Worm (Caenorhabditis elegans) whole organism, L2 larva: ENCODE results near the gene nhr-179.

ENCODE experiments used
- C34F6.9 ChIP-seq: fragments of 150-350 bp; optimal IDR thresholded peaks from 2 replicates; lab custom pipeline; 2014; ENCODE audit warnings: missing biosample characterization, missing genetic modification characterization
- ZK546.5 ChIP-seq: sonication (generic microtip); optimal IDR thresholded peaks from 2 replicates; lab custom pipeline; 2017; ENCODE audit warnings: missing biosample characterization, missing genetic modification characterization
- blmp-1 ChIP-seq: sonication (generic microtip); optimal IDR thresholded peaks from 2 replicates; lab custom pipeline; 2017; ENCODE audit warnings: missing genetic modification characterization, mild to moderate bottlenecking, missing compliant biosample characterization, antibody characterized with exemption, moderate library complexity; ENCODE audit not compliant: insufficient read depth
- nhr-11 ChIP-seq: fragments of 150-350 bp; optimal IDR thresholded peaks from 2 replicates; lab custom pipeline; 2014; ENCODE audit warnings: missing biosample characterization, missing genetic modification characterization
- nhr-12 ChIP-seq: fragments of 150-350 bp; optimal IDR thresholded peaks from 2 replicates; lab custom pipeline; 2014; ENCODE audit warnings: missing biosample characterization, missing genetic modification characterization
- nhr-129 ChIP-seq: fragments of 150-350 bp; optimal IDR thresholded peaks from 2 replicates; lab custom pipeline; 2014; ENCODE audit warnings: missing biosample characterization, missing genetic modification characterization
- nhr-23 ChIP-seq: fragments of 150-350 bp; optimal IDR thresholded peaks from 2 replicates; lab custom pipeline; 2014; ENCODE audit warnings: missing biosample characterization, missing genetic modification reagents, missing genetic modification characterization
- nhr-237 ChIP-seq: fragments of 150-350 bp; optimal IDR thresholded peaks from 2 replicates; lab custom pipeline; 2014; ENCODE audit warnings: missing biosample characterization, missing genetic modification characterization
- snpc-4 ChIP-seq: fragments of 150-350 bp; optimal IDR thresholded peaks from 2 replicates; lab custom pipeline; 2014; ENCODE audit warnings: missing biosample characterization, missing genetic modification characterization
- unc-62 ChIP-seq: fragments of 150-350 bp; optimal IDR thresholded peaks from 2 replicates; lab custom pipeline; 2014; ENCODE audit warnings: missing biosample characterization, missing genetic modification reagents, missing genetic modification characterization
- zag-1 ChIP-seq: fragments of 150-350 bp; optimal IDR thresholded peaks from 2 replicates; lab custom pipeline; 2014; ENCODE audit warnings: missing biosample characterization, missing genetic modification characterization

ce11 chrV:1572585-1572984, 46.1 kb downstream of the nhr-179 start:
- TF ChIP-seq ZK546.5 (tag; lab: Kevin White, UChicago) (no peak), nhr-12 (tag; lab: Kevin White, UChicago) (no peak), nhr-23 (tag; lab: Kevin White, UChicago) (no peak), nhr-11 (tag; lab: Kevin White, UChicago) (no peak), C34F6.9 (tag; lab: Kevin White, UChicago) (no peak), nhr-237 (tag; lab: Kevin White, UChicago) (no peak), nhr-129 (tag; lab: Kevin White, UChicago) (no peak), zag-1 (tag; lab: Kevin White, UChicago) (no peak), snpc-4 (tag; lab: Kevin White, UChicago) (no peak), blmp-1 (tag; lab: Kevin White, UChicago) (no peak), unc-62 (GFP tag; lab: Kevin White, UChicago) (no peak)
